Worm (Caenorhabditis elegans): ENCODE results near the gene Y51H7C.13.

- no peak for TF ChIP-seq ztf-11 (tag; optimal IDR thresholded peaks at IDR 0.05)
- TF ChIP-seq snpc-4 (tag; optimal IDR thresholded peaks at IDR 0.05), result no peak
- no peak for TF ChIP-seq ztf-7 (tag; optimal IDR thresholded peaks at IDR 0.05)
- TF ChIP-seq nhr-28 (tag; optimal IDR thresholded peaks at IDR 0.05), result no peak
- no peak for TF ChIP-seq F49E8.2 (tag; optimal IDR thresholded peaks at IDR 0.05; ENCODE audit: borderline replicate concordance)
- no peak for TF ChIP-seq fkh-10 (GFP tag; optimal IDR thresholded peaks at IDR 0.05)
- no peak for TF ChIP-seq fos-1 (tag; optimal IDR thresholded peaks at IDR 0.05)
- no peak for TF ChIP-seq gei-8 (GFP tag; optimal IDR thresholded peaks at IDR 0.05)
- no peak for TF ChIP-seq lsy-2 (tag; optimal IDR thresholded peaks at IDR 0.05)
- TF ChIP-seq ceh-82 (tag; optimal IDR thresholded peaks at IDR 0.05), result no peak
- TF ChIP-seq lir-3 (tag; optimal IDR thresholded peaks at IDR 0.05), result no peak
These were observed 8.5 kb upstream of the Y51H7C.13 start for ce11 chrII:1474807-1475206.
